Fruit fly (Drosophila melanogaster): ENCODE measurements around the gene PGRP-SB1.
A peak's percentile ranks its signal among the peaks of the same experiment; 100 is the strongest.

The PGRP-SB1 gene

DNA sequence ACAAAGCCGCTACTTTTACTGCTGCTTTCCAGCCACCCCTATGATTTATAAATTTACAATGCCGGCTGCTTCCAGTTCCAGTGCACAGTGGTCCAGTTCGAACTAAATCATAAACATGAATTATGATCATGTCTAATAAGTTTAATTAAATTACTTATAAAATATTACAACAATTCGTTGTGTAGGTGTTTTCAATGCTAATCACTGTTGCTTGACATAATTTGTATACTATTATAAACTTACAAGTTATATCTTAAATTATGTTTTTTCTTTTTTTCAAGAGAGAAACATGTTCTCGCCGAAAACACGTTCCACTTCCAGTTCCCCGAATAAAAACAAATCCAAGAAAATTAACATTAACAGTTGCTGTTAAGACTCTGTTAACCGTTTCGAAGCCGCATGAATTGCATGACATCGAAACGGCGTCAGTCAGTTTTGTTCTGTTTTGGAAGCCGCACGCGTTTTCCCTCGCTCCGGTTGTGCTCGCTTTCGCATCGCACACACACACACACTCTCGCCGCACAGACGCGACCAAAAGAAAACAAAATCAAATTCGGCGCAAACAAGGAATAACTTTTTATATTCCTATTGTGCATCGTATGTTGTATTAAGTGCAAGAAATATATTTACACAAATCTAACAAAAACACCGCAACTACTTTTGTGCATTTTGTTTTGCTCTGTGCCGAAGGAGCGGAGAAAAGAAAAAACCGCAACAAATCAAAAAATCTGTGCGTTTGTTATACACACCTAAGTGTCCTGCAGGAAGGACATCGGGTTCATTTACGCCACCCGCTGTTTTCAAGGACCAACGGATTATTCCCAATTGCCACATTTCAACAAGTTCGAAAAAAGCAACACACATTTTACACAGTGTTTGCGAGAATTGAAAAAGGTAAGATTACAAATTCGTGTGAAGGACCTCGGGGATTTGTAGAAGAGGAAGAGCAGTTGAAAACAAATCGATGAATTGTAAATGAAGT lies 38.1 kb upstream of the PGRP-SB1 start, which contains the start of gene Nrt (continued):
- TF ChIP-seq oc (tag; optimal IDR thresholded peaks at IDR 0.05) = peak; percentile 59
- peak; percentile 42 for TF ChIP-seq CG2116 (GFP tag; optimal IDR thresholded peaks at IDR 0.05)
- peak; percentile 49; the same call in 1 of the 2 replicates for TF ChIP-seq CG32772 (GFP tag; IDR thresholded peaks at IDR 0.05)
- TF ChIP-seq CG3838 (GFP tag; optimal IDR thresholded peaks at IDR 0.05) = no peak
- TF ChIP-seq croc (GFP tag; conservative IDR thresholded peaks at IDR 0.05) = no peak
- 0 out of 3 replicates have a peak, but pooled peaks have one; percentile 44 for TF ChIP-seq C15 (GFP tag; IDR thresholded peaks at IDR 0.05)
- TF ChIP-seq Poxn (GFP tag; IDR thresholded peaks at IDR 0.05) = no peak
- TF ChIP-seq Bgb (GFP tag; IDR thresholded peaks at IDR 0.05; ENCODE audit: partially characterized antibody) = peak; percentile 52
- peak; percentile 74 for TF ChIP-seq CG17359 (tag; optimal IDR thresholded peaks at IDR 0.05)
- TF ChIP-seq CG8924 (tag; optimal IDR thresholded peaks at IDR 0.05) = peak; percentile 82
- TF ChIP-seq dmrt99B (tag; optimal IDR thresholded peaks at IDR 0.05) = peak; percentile 72
- no peak for TF ChIP-seq CG31388 (GFP tag; optimal IDR thresholded peaks at IDR 0.05)
- peak; percentile 88 for TF ChIP-seq chinmo (GFP tag; IDR thresholded peaks at IDR 0.05; ENCODE audit: partially characterized antibody)
- TF ChIP-seq E2f1 (GFP tag; IDR thresholded peaks at IDR 0.05) = peak; percentile 36; the same call in 1 of the 2 replicates
- TF ChIP-seq hb (GFP tag; IDR thresholded peaks at IDR 0.05; ENCODE audit: partially characterized antibody) = no peak
- TF ChIP-seq ATbp (GFP tag; optimal IDR thresholded peaks at IDR 0.05) = peak; percentile 65
- peak; percentile 19 for TF ChIP-seq Fer3 (tag; optimal IDR thresholded peaks at IDR 0.05)
- TF ChIP-seq CG3163 (GFP tag; optimal IDR thresholded peaks at IDR 0.05) = peak; percentile 1
- no peak for TF ChIP-seq gce (GFP tag; IDR thresholded peaks at IDR 0.05)
- TF ChIP-seq fd64A (GFP tag; optimal IDR thresholded peaks at IDR 0.05) = no peak
- TF ChIP-seq cato (GFP tag; optimal IDR thresholded peaks at IDR 0.05; ENCODE audit: borderline replicate concordance) = no peak
- peak; percentile 23; the same call in 1 of the 2 replicates for TF ChIP-seq slbo (GFP tag; IDR thresholded peaks at IDR 0.05)
- peak; percentile 84 for TF ChIP-seq PHDP (tag; optimal IDR thresholded peaks at IDR 0.05)
- peak; percentile 60; the same call in 1 of the 2 replicates for TF ChIP-seq HLH3B (GFP tag; IDR thresholded peaks at IDR 0.05)
- no peak for TF ChIP-seq gt (GFP tag; IDR thresholded peaks at IDR 0.05)
- TF ChIP-seq CG2678 (tag; optimal IDR thresholded peaks at IDR 0.05) = peak; percentile 79
- TF ChIP-seq CG13123 (GFP tag; optimal IDR thresholded peaks at IDR 0.05) = peak; percentile 16
- TF ChIP-seq eve (GFP tag; optimal IDR thresholded peaks at IDR 0.05) = peak in 1 of 2 experiments; percentile 89
- TF ChIP-seq CG3281 (GFP tag; optimal IDR thresholded peaks at IDR 0.05) = peak; percentile 70
- TF ChIP-seq prd (optimal IDR thresholded peaks at IDR 0.05) = no peak
- peak; percentile 66 for TF ChIP-seq prd (GFP tag; IDR thresholded peaks at IDR 0.05)
- 0 out of 2 replicates have a peak, but pooled peaks have one; percentile 58 for TF ChIP-seq stc (GFP tag; IDR thresholded peaks at IDR 0.05)
- TF ChIP-seq CG6254 (GFP tag; optimal IDR thresholded peaks at IDR 0.05) = peak; percentile 41
- peak; percentile 80 for TF ChIP-seq Xrp1 (GFP tag; IDR thresholded peaks at IDR 0.05)
- TF ChIP-seq CrebB (tag; optimal IDR thresholded peaks at IDR 0.05) = peak; percentile 43
- TF ChIP-seq Ada2b (GFP tag; IDR thresholded peaks at IDR 0.05) = peak; percentile 56; the same call in 1 of the 2 replicates
- TF ChIP-seq CG6791 (GFP tag; IDR thresholded peaks at IDR 0.05; ENCODE audit: partially characterized antibody) = peak; percentile 26; the same call in 1 of the 3 replicates
- peak; percentile 36 for TF ChIP-seq lmd (GFP tag; IDR thresholded peaks at IDR 0.05)
- peak; percentile 53; the same call in 1 of the 2 replicates for TF ChIP-seq E2f2 (GFP tag; IDR thresholded peaks at IDR 0.05)
- peak; percentile 39; the same call in 1 of the 3 replicates for TF ChIP-seq zfh1 (GFP tag; IDR thresholded peaks at IDR 0.05)
- 0 out of 2 replicates have a peak, but pooled peaks have one; percentile 23 for TF ChIP-seq rib (GFP tag; IDR thresholded peaks at IDR 0.05)
- TF ChIP-seq CG4424 (GFP tag; optimal IDR thresholded peaks at IDR 0.05) = peak; percentile 54
- TF ChIP-seq CG9437 (GFP tag; optimal IDR thresholded peaks at IDR 0.05) = no peak
- TF ChIP-seq ttk (GFP tag; IDR thresholded peaks at IDR 0.05) = peak; percentile 65; the same call in 1 of the 2 replicates
- peak; percentile 27 for TF ChIP-seq run (tag; optimal IDR thresholded peaks at IDR 0.05)
- TF ChIP-seq CG17612 (GFP tag; IDR thresholded peaks at IDR 0.05) = no peak
- peak; percentile 61 for TF ChIP-seq Sox102F (GFP tag; optimal IDR thresholded peaks at IDR 0.05)
- TF ChIP-seq CG12391 (tag; optimal IDR thresholded peaks at IDR 0.05) = peak; percentile 82

Measured in whole organism, embryonic.